Worm (Caenorhabditis elegans): ENCODE measurements around the gene T05H4.3.

The T05H4.3 gene

ce11 chrV:6407587-6407986 is 34.5 kb upstream of the T05H4.3 start:
- no peak for TF ChIP-seq mep-1 (tag; optimal IDR thresholded peaks at IDR 0.05)
- no peak for TF ChIP-seq lin-32 (GFP tag; optimal IDR thresholded peaks at IDR 0.05)
- TF ChIP-seq unc-62 (GFP tag; optimal IDR thresholded peaks at IDR 0.05) = no peak
- TF ChIP-seq nhr-237 (tag; optimal IDR thresholded peaks at IDR 0.05) = no peak
- TF ChIP-seq nhr-76 (tag; optimal IDR thresholded peaks at IDR 0.05) = no peak
- TF ChIP-seq zip-8 (tag; optimal IDR thresholded peaks at IDR 0.05) = no peak
- TF ChIP-seq hlh-1 (tag; optimal IDR thresholded peaks at IDR 0.05) = no peak
- TF ChIP-seq M03D4.4 (tag; optimal IDR thresholded peaks at IDR 0.05) = no peak
- no peak for TF ChIP-seq ceh-83 (GFP tag; optimal IDR thresholded peaks at IDR 0.05)
- no peak for TF ChIP-seq ceh-39 (tag; optimal IDR thresholded peaks at IDR 0.05)
- TF ChIP-seq mab-5 (tag; optimal IDR thresholded peaks at IDR 0.05) = no peak
- no peak for TF ChIP-seq nhr-12 (tag; optimal IDR thresholded peaks at IDR 0.05)
- TF ChIP-seq unc-120 (tag; optimal IDR thresholded peaks at IDR 0.05; ENCODE audit: poor library complexity, severe bottlenecking) = no peak
- no peak for TF ChIP-seq elt-1 (tag; optimal IDR thresholded peaks at IDR 0.05; ENCODE audit: borderline replicate concordance, insufficient read depth)
- TF ChIP-seq bed-3 (GFP tag; optimal IDR thresholded peaks at IDR 0.05) = no peak

ce11 chrV:6408733-6409227 is 33.4 kb upstream of the T05H4.3 start, which contains the start of gene bcf-1:
Gene bcf-1 (minus strand): TSS chrV:6408783.
- TF ChIP-seq nhr-28 (tag; optimal IDR thresholded peaks at IDR 0.05) (no peak), flh-1 (GFP tag; optimal IDR thresholded peaks at IDR 0.05) (no peak), mab-5 (tag; optimal IDR thresholded peaks at IDR 0.05) (no peak), unc-62 (GFP tag; optimal IDR thresholded peaks at IDR 0.05) (no peak), drap-1 (GFP tag; optimal IDR thresholded peaks at IDR 0.05) (no peak), ztf-11 (tag; optimal IDR thresholded peaks at IDR 0.05) (no peak), ceh-43 (GFP tag; optimal IDR thresholded peaks at IDR 0.05) (no peak), nhr-12 (tag; optimal IDR thresholded peaks at IDR 0.05) (no peak), mep-1 (tag; optimal IDR thresholded peaks at IDR 0.05) (no peak)

- no peak for TF ChIP-seq lsy-2 (tag; optimal IDR thresholded peaks at IDR 0.05)
- TF ChIP-seq zip-8 (tag; optimal IDR thresholded peaks at IDR 0.05) = no peak
- TF ChIP-seq ztf-11 (tag; optimal IDR thresholded peaks at IDR 0.05) = no peak
- TF ChIP-seq snpc-4 (tag; optimal IDR thresholded peaks at IDR 0.05) = no peak
- TF ChIP-seq nhr-237 (tag; optimal IDR thresholded peaks at IDR 0.05) = no peak
- TF ChIP-seq M03D4.4 (tag; optimal IDR thresholded peaks at IDR 0.05) = no peak
- TF ChIP-seq lin-13 (tag; optimal IDR thresholded peaks at IDR 0.05) = no peak
- TF ChIP-seq mab-5 (tag; optimal IDR thresholded peaks at IDR 0.05) = no peak
- TF ChIP-seq unc-120 (tag; optimal IDR thresholded peaks at IDR 0.05; ENCODE audit: poor library complexity, severe bottlenecking) = no peak
- no peak for TF ChIP-seq ceh-83 (GFP tag; optimal IDR thresholded peaks at IDR 0.05)
- TF ChIP-seq sptf-1 (tag; optimal IDR thresholded peaks at IDR 0.05) = no peak
- TF ChIP-seq nhr-12 (tag; optimal IDR thresholded peaks at IDR 0.05) = no peak
- no peak for TF ChIP-seq ces-1 (GFP tag; optimal IDR thresholded peaks at IDR 0.05)
- no peak for TF ChIP-seq ceh-39 (tag; optimal IDR thresholded peaks at IDR 0.05)
These were observed 31.0 kb upstream of the T05H4.3 start for ce11 chrV:6411161-6411560.

- TF ChIP-seq nhr-237 (tag; optimal IDR thresholded peaks at IDR 0.05) (no peak), sem-2 (GFP tag; optimal IDR thresholded peaks at IDR 0.05) (no peak), lin-13 (tag; optimal IDR thresholded peaks at IDR 0.05) (no peak), drap-1 (GFP tag; optimal IDR thresholded peaks at IDR 0.05) (no peak), ham-2 (GFP tag; optimal IDR thresholded peaks at IDR 0.05) (no peak)
These were observed 29.1 kb upstream of the T05H4.3 start for ce11 chrV:6413057-6413456.

ce11 chrV:6414469-6414868 is 27.7 kb upstream of the T05H4.3 start:
- no peak for TF ChIP-seq M03D4.4 (tag; optimal IDR thresholded peaks at IDR 0.05)
- no peak for TF ChIP-seq sptf-1 (tag; optimal IDR thresholded peaks at IDR 0.05)
- no peak for TF ChIP-seq unc-120 (tag; optimal IDR thresholded peaks at IDR 0.05; ENCODE audit: poor library complexity, severe bottlenecking)
- TF ChIP-seq unc-39 (tag; optimal IDR thresholded peaks at IDR 0.05) = no peak
- TF ChIP-seq unc-62 (GFP tag; optimal IDR thresholded peaks at IDR 0.05) = no peak
- TF ChIP-seq elt-3 (tag; optimal IDR thresholded peaks at IDR 0.05) = no peak
- no peak for TF ChIP-seq ztf-11 (tag; optimal IDR thresholded peaks at IDR 0.05)
- no peak for TF ChIP-seq hlh-1 (tag; optimal IDR thresholded peaks at IDR 0.05)
- TF ChIP-seq nhr-2 (tag; optimal IDR thresholded peaks at IDR 0.05) = no peak
- no peak for TF ChIP-seq nhr-76 (tag; optimal IDR thresholded peaks at IDR 0.05)

- TF ChIP-seq unc-120 (tag; optimal IDR thresholded peaks at IDR 0.05; ENCODE audit: poor library complexity, severe bottlenecking) (no peak), ceh-43 (GFP tag; optimal IDR thresholded peaks at IDR 0.05) (no peak), mab-5 (tag; optimal IDR thresholded peaks at IDR 0.05) (no peak), zip-8 (tag; optimal IDR thresholded peaks at IDR 0.05) (no peak), unc-62 (GFP tag; optimal IDR thresholded peaks at IDR 0.05) (no peak), lin-13 (tag; optimal IDR thresholded peaks at IDR 0.05) (no peak), nhr-28 (tag; optimal IDR thresholded peaks at IDR 0.05) (no peak), sem-2 (GFP tag; optimal IDR thresholded peaks at IDR 0.05) (no peak), blmp-1 (tag; optimal IDR thresholded peaks at IDR 0.05) (no peak), nhr-2 (tag; optimal IDR thresholded peaks at IDR 0.05) (no peak), elt-1 (tag; optimal IDR thresholded peaks at IDR 0.05; ENCODE audit: borderline replicate concordance, insufficient read depth) (no peak), bed-3 (GFP tag; optimal IDR thresholded peaks at IDR 0.05) (no peak), hlh-1 (tag; optimal IDR thresholded peaks at IDR 0.05) (no peak), ceh-83 (GFP tag; optimal IDR thresholded peaks at IDR 0.05) (no peak), lin-32 (GFP tag; optimal IDR thresholded peaks at IDR 0.05) (no peak)
These were observed 27.2 kb upstream of the T05H4.3 start, which contains the start of gene cht-6 for ce11 chrV:6414985-6415384. Gene cht-6 (plus strand): TSS chrV:6414993.

Data from whole organism, mixed stage, embryonic.